Fruit fly (Drosophila melanogaster) Kc167 (cell line): ENCODE results near the gene mRpL16.

Experiments
- Myc ChIP-seq: fragments of >200 bp; optimal IDR thresholded peaks from 2 replicates; lab custom pipeline; 2017; ENCODE audit warnings: missing external identifiers
- Sin3A ChIP-seq: fragments of >200 bp; optimal IDR thresholded peaks from 2 replicates; lab custom pipeline; 2018; ENCODE audit warnings: missing external identifiers
- h ChIP-seq: fragments of >200 bp; optimal IDR thresholded peaks from 3 replicates; lab custom pipeline; 2018; ENCODE audit warnings: missing external identifiers
- insv ChIP-seq: fragments of >200 bp; optimal IDR thresholded peaks from 3 replicates; lab custom pipeline; 2018; ENCODE audit warnings: missing external identifiers
- psq ChIP-seq: fragments of >200 bp; optimal IDR thresholded peaks from 2 replicates; lab custom pipeline; 2017; ENCODE audit warnings: missing external identifiers
- ttk ChIP-seq: sonication (Bioruptor generic); optimal IDR thresholded peaks from 2 replicates; lab custom pipeline; 2017; ENCODE audit warnings: missing external identifiers

mRpL16 gene

dm6 chrX:1899445-1900085 is 9.5 kb downstream of the mRpL16 start:
- TF ChIP-seq h (no peak), Myc (lab: Kevin White, UChicago) (no peak), insv (lab: Kevin White, UChicago) (no peak), Sin3A (lab: Kevin White, UChicago) (no peak), ttk (no peak), psq (no peak)

- TF ChIP-seq Myc (lab: Kevin White, UChicago) (no peak), insv (lab: Kevin White, UChicago) (no peak), Sin3A (lab: Kevin White, UChicago) (no peak), h (no peak), psq (no peak), ttk (no peak)
Measured at dm6 chrX:1900123-1900818, 10.2 kb downstream of the mRpL16 start, which contains the start of gene arm. TSS of gene arm (minus strand) at chrX:1900646.

- TF ChIP-seq psq (no peak), ttk (no peak), insv (lab: Kevin White, UChicago) (no peak), h (no peak), Sin3A (lab: Kevin White, UChicago) (no peak)
Measured at dm6 chrX:1901605-1902136, 11.6 kb downstream of the mRpL16 start, which contains the start of gene Ldaf1. TSS of gene Ldaf1 (minus strand) at chrX:1901911.

- TF ChIP-seq psq (no peak), h (no peak), Sin3A (lab: Kevin White, UChicago) (no peak), Myc (lab: Kevin White, UChicago) (no peak), insv (lab: Kevin White, UChicago) (no peak)
Measured at dm6 chrX:1903077-1903476, 13.0 kb downstream of the mRpL16 start, which contains the start of gene CG32801. TSS of gene CG32801 (minus strand) at chrX:1903177.

- TF ChIP-seq Sin3A (lab: Kevin White, UChicago) (no peak), psq (no peak), ttk (no peak), h (no peak), Myc (lab: Kevin White, UChicago) (no peak), insv (lab: Kevin White, UChicago) (no peak)
Measured at dm6 chrX:1903968-1904367, 13.9 kb downstream of the mRpL16 start.

dm6 chrX:1907727-1908264 is 17.7 kb downstream of the mRpL16 start, which contains the start of gene mip130:
TSS of gene mip130 (plus strand) at chrX:1908239.
- TF ChIP-seq Myc (lab: Kevin White, UChicago): no peak

dm6 chrX:1908757-1909156 is 18.7 kb downstream of the mRpL16 start, which contains the start of the genes Edem1 and Rbcn-3B:
TSS of gene Edem1 (minus strand) at chrX:1908827.
TSS of gene Rbcn-3B (plus strand) at chrX:1908920.
- TF ChIP-seq Sin3A (lab: Kevin White, UChicago): no peak
- no peak for TF ChIP-seq h
- no peak for TF ChIP-seq insv (lab: Kevin White, UChicago)
- TF ChIP-seq Myc (lab: Kevin White, UChicago): no peak
- TF ChIP-seq ttk: no peak
- no peak for TF ChIP-seq psq

- TF ChIP-seq h (no peak), ttk (no peak), psq (no peak), insv (lab: Kevin White, UChicago) (no peak), Sin3A (lab: Kevin White, UChicago) (no peak), Myc (lab: Kevin White, UChicago) (no peak)
Measured at dm6 chrX:1909533-1909932, 19.5 kb downstream of the mRpL16 start.

dm6 chrX:1922765-1923501 is 32.9 kb downstream of the mRpL16 start, which contains the start of the genes eIF2Bepsilon and Ocrl:
TSS of gene eIF2Bepsilon (minus strand) at chrX:1922874.
TSS of gene Ocrl (plus strand) at chrX:1922981.
- TF ChIP-seq h (no peak), insv (lab: Kevin White, UChicago) (peak; percentile 93)

dm6 chrX:1927473-1928306 is 37.6 kb downstream of the mRpL16 start, which contains the start of gene CG11596:
TSS of gene CG11596 (plus strand) at chrX:1927683.
- TF ChIP-seq Myc (lab: Kevin White, UChicago): no peak

dm6 chrX:1940020-1940419 is 50.0 kb downstream of the mRpL16 start, which contains the start of the genes CG3857 and CG3587:
TSS of gene CG3857 (minus strand) at chrX:1940040.
TSS of gene CG3587 (plus strand) at chrX:1940307.
- TF ChIP-seq Sin3A (lab: Kevin White, UChicago) (no peak), h (no peak), Myc (lab: Kevin White, UChicago) (no peak), psq (no peak), ttk (no peak), insv (lab: Kevin White, UChicago) (no peak)
